Fruit fly (Drosophila melanogaster): Measurements from ENCODE around the gene Abp1.

DNA sequence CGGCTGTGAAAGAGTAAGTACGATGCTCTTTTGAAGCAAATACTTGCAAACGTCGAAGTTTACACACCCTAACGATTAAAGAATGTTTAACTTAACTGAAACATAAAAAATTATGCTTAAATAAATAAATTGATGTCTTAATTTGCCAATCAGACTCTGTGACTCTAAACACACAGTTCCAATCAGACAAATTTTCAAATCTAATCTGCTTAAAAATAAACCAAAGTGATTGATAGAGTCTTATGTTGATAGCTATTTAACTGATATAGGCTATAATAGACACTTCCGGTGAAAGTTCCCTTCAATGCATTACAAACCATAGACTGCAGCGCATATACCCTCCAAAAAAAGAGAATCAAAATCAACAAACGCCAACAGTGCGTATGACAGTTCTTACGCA lies 34.5 kb downstream of the Abp1 start:
- no peak for TF ChIP-seq MTF-1 (GFP tag; optimal IDR thresholded peaks at IDR 0.05; ENCODE audit: borderline replicate concordance)
- TF ChIP-seq dmrt99B (tag; optimal IDR thresholded peaks at IDR 0.05), result peak; percentile 42
- TF ChIP-seq CG4854 (GFP tag; optimal IDR thresholded peaks at IDR 0.05), result no peak
- no peak for TF ChIP-seq BEAF-32 (GFP tag; optimal IDR thresholded peaks at IDR 0.05)
- no peak for TF ChIP-seq run (tag; optimal IDR thresholded peaks at IDR 0.05)
- no peak for TF ChIP-seq Atf3 (GFP tag; optimal IDR thresholded peaks at IDR 0.05)
- TF ChIP-seq tup (GFP tag; optimal IDR thresholded peaks at IDR 0.05), result no peak
- TF ChIP-seq tap (tag; optimal IDR thresholded peaks at IDR 0.05), result no peak
- no peak for TF ChIP-seq CG11093 (GFP tag; IDR thresholded peaks at IDR 0.05)
- no peak for TF ChIP-seq sisA (GFP tag; IDR thresholded peaks at IDR 0.05)
- no peak for TF ChIP-seq chinmo (GFP tag; IDR thresholded peaks at IDR 0.05; ENCODE audit: partially characterized antibody)
- TF ChIP-seq CG13624 (GFP tag; optimal IDR thresholded peaks at IDR 0.05), result no peak

All from whole organism, embryonic.